Worm (Caenorhabditis elegans) whole organism, L1 larva: ENCODE data around the gene W02H5.2.

Experiments used
- C16A3.4 ChIP-seq: fragments of 150-350 bp; optimal IDR thresholded peaks from 2 replicates; lab custom pipeline; 2014; ENCODE audit warnings: missing biosample characterization, missing genetic modification characterization
- C34B4.2 ChIP-seq: sonication (generic microtip); optimal IDR thresholded peaks from 2 replicates; lab custom pipeline; 2017; ENCODE audit warnings: mild to moderate bottlenecking, missing genetic modification characterization, missing compliant biosample characterization
- F16B12.6 ChIP-seq: fragments of 150-350 bp; optimal IDR thresholded peaks from 2 replicates; lab custom pipeline; 2014; ENCODE audit warnings: missing biosample characterization, missing genetic modification characterization
- aha-1 ChIP-seq: fragments of 150-350 bp; optimal IDR thresholded peaks from 2 replicates; lab custom pipeline; 2014; ENCODE audit warnings: missing biosample characterization, missing genetic modification characterization
- aly-2 ChIP-seq: fragments of 150-350 bp; optimal IDR thresholded peaks from 2 replicates; lab custom pipeline; 2014; ENCODE audit warnings: missing biosample characterization, missing genetic modification characterization
- blmp-1 ChIP-seq: fragments of 150-350 bp; optimal IDR thresholded peaks from 2 replicates; lab custom pipeline; 2014; ENCODE audit warnings: missing biosample characterization, missing genetic modification characterization
- ceh-63 ChIP-seq: fragments of 200-800 bp; sonication (Bioruptor generic); optimal IDR thresholded peaks from 2 replicates; lab custom pipeline; 2018; ENCODE audit warnings: mild to moderate bottlenecking, missing genetic modification characterization, missing compliant biosample characterization
- ceh-8 ChIP-seq: fragments of 200-800 bp; sonication (Bioruptor generic); optimal IDR thresholded peaks from 2 replicates; lab custom pipeline; 2018; ENCODE audit warnings: mild to moderate bottlenecking, missing genetic modification characterization, moderate library complexity, missing compliant biosample characterization
- ceh-82 ChIP-seq, 3 experiments: fragments of 150-350 bp in 1 of 3; sonication (generic microtip) in 2 of 3; optimal IDR thresholded peaks; 2 replicates each; lab custom pipeline; 2014 to 2017; ENCODE audit warnings: missing biosample characterization in 3 of 3, missing genetic modification characterization in 3 of 3
- ceh-88 ChIP-seq: fragments of 200-800 bp; sonication (Bioruptor generic); IDR thresholded peaks from 2 replicates; pipeline ENCODE4 v1.3.6; 2022; ENCODE audit warnings: missing genetic modification characterization, missing compliant biosample characterization
- ces-1 ChIP-seq: fragments of 150-350 bp; optimal IDR thresholded peaks from 2 replicates; lab custom pipeline; 2014; ENCODE audit warnings: missing biosample characterization, missing genetic modification reagents, missing genetic modification characterization
- dsc-1 ChIP-seq: sonication (generic microtip); optimal IDR thresholded peaks from 2 replicates; lab custom pipeline; 2016; ENCODE audit warnings: mild to moderate bottlenecking, missing genetic modification characterization, missing compliant biosample characterization
- efl-1 ChIP-seq, 4 experiments: fragments of 150-350 bp; optimal IDR thresholded peaks in 3 of 4; peaks in 1 of 4; 1 replicate in 1 of 4; 2 replicates in 3 of 4; lab custom pipeline; 2014; ENCODE audit warnings: missing biosample characterization in 2 of 4, missing genetic modification characterization in 2 of 4, missing genetic modification reagents in 2 of 4
- fkh-10 ChIP-seq: sonication (generic microtip); optimal IDR thresholded peaks from 2 replicates; lab custom pipeline; 2017; ENCODE audit warnings: missing biosample characterization, missing genetic modification reagents, missing genetic modification characterization
- fkh-4 ChIP-seq: sonication (generic microtip); optimal IDR thresholded peaks from 2 replicates; lab custom pipeline; 2016; ENCODE audit warnings: missing compliant biosample characterization, missing genetic modification characterization, borderline replicate concordance
- grh-1 ChIP-seq: fragments of 200-800 bp; sonication (Bioruptor generic); IDR thresholded peaks from 2 replicates; pipeline ENCODE4 v1.3.6; 2022; ENCODE audit warnings: missing genetic modification reagents, missing genetic modification characterization, missing compliant biosample characterization
- hlh-17 ChIP-seq: fragments of 200-800 bp; sonication (Bioruptor generic); optimal IDR thresholded peaks from 2 replicates; lab custom pipeline; 2018; ENCODE audit warnings: missing genetic modification characterization, mild to moderate bottlenecking, missing compliant biosample characterization, moderate library complexity, borderline replicate concordance
- hpl-2 ChIP-seq: fragments of 150-350 bp; optimal IDR thresholded peaks from 2 replicates; lab custom pipeline; 2014; ENCODE audit warnings: missing biosample characterization, missing genetic modification reagents, missing genetic modification characterization
- irx-1 ChIP-seq: sonication (generic microtip); optimal IDR thresholded peaks from 2 replicates; lab custom pipeline; 2016; ENCODE audit warnings: missing genetic modification characterization, missing compliant biosample characterization
- isw-1 ChIP-seq: fragments of 200-800 bp; sonication (Bioruptor generic); IDR thresholded peaks from 2 replicates; pipeline ENCODE4 v1.3.6; 2022; ENCODE audit warnings: missing genetic modification characterization, missing compliant biosample characterization
- lin-39 ChIP-seq: fragments of 150-350 bp; optimal IDR thresholded peaks from 2 replicates; lab custom pipeline; 2014; ENCODE audit warnings: missing biosample characterization, missing genetic modification reagents, missing genetic modification characterization
- lsy-2 ChIP-seq, 2 experiments: fragments of 150-350 bp; optimal IDR thresholded peaks; 2 replicates each; lab custom pipeline; 2014; ENCODE audit warnings: missing biosample characterization in 2 of 2, missing genetic modification characterization in 2 of 2
- mab-9 ChIP-seq: fragments of 200-800 bp; sonication (Bioruptor generic); IDR thresholded peaks from 2 replicates; pipeline ENCODE4 v1.3.6; 2022; ENCODE audit warnings: missing genetic modification reagents, missing genetic modification characterization, missing compliant biosample characterization
- mdl-1 ChIP-seq, 2 experiments: fragments of 150-350 bp; optimal IDR thresholded peaks; 2 replicates each; lab custom pipeline; 2014 to 2017; ENCODE audit warnings: missing biosample characterization in 2 of 2, missing genetic modification characterization in 2 of 2, inconsistent platforms in 1 of 2
- mef-2 ChIP-seq: fragments of 150-350 bp; optimal IDR thresholded peaks from 2 replicates; lab custom pipeline; 2014; ENCODE audit warnings: missing biosample characterization, missing genetic modification characterization
- nhr-11 ChIP-seq: fragments of 150-350 bp; optimal IDR thresholded peaks from 2 replicates; lab custom pipeline; 2014; ENCODE audit warnings: missing biosample characterization, missing genetic modification characterization
- nhr-12 ChIP-seq: sonication (generic microtip); optimal IDR thresholded peaks from 2 replicates; lab custom pipeline; 2017; ENCODE audit warnings: missing biosample characterization, missing genetic modification characterization
- nhr-19 ChIP-seq: fragments of 200-800 bp; sonication (Bioruptor generic); conservative IDR thresholded peaks from 2 replicates; pipeline ENCODE4 v1.3.6; 2022; ENCODE audit warnings: missing genetic modification characterization, missing compliant biosample characterization
- nhr-20 ChIP-seq: sonication (generic microtip); optimal IDR thresholded peaks from 2 replicates; lab custom pipeline; 2016; ENCODE audit warnings: mild to moderate bottlenecking, missing genetic modification characterization, missing compliant biosample characterization
- nhr-237 ChIP-seq: fragments of 150-350 bp; optimal IDR thresholded peaks from 2 replicates; lab custom pipeline; 2014; ENCODE audit warnings: missing biosample characterization, missing genetic modification characterization
- nhr-47 ChIP-seq: sonication (generic microtip); optimal IDR thresholded peaks from 2 replicates; lab custom pipeline; 2016; ENCODE audit warnings: mild to moderate bottlenecking, missing genetic modification characterization, moderate library complexity, missing compliant biosample characterization
- nhr-71 ChIP-seq: sonication (generic microtip); optimal IDR thresholded peaks from 2 replicates; lab custom pipeline; 2016; ENCODE audit warnings: mild to moderate bottlenecking, missing genetic modification characterization, moderate library complexity, missing compliant biosample characterization
- nhr-84 ChIP-seq: sonication (generic microtip); optimal IDR thresholded peaks from 2 replicates; lab custom pipeline; 2017; ENCODE audit warnings: missing biosample characterization, missing genetic modification characterization
- nhr-85 ChIP-seq: sonication (generic microtip); peaks from one replicate; lab custom pipeline; 2016; ENCODE audit warnings: missing genetic modification characterization, inconsistent platforms, missing compliant biosample characterization
- nhr-90 ChIP-seq: sonication (generic microtip); optimal IDR thresholded peaks from 2 replicates; lab custom pipeline; 2016; ENCODE audit warnings: mild to moderate bottlenecking, missing genetic modification characterization, missing compliant biosample characterization; ENCODE audit not compliant: poor library complexity
- pqm-1 ChIP-seq: sonication (generic microtip); optimal IDR thresholded peaks from 3 replicates; lab custom pipeline; 2017; ENCODE audit warnings: missing biosample characterization, missing genetic modification characterization
- skn-1 ChIP-seq: fragments of 150-350 bp; optimal IDR thresholded peaks from 2 replicates; lab custom pipeline; 2014; ENCODE audit warnings: missing biosample characterization, missing genetic modification characterization
- snu-23 ChIP-seq: sonication (generic microtip); optimal IDR thresholded peaks from 2 replicates; lab custom pipeline; 2016; ENCODE audit warnings: missing genetic modification characterization, missing compliant biosample characterization
- sox-4 ChIP-seq: sonication (generic microtip); optimal IDR thresholded peaks from 2 replicates; lab custom pipeline; 2016; ENCODE audit warnings: missing genetic modification characterization, missing compliant biosample characterization
- sptf-1 ChIP-seq: fragments of 150-350 bp; optimal IDR thresholded peaks from 2 replicates; lab custom pipeline; 2014; ENCODE audit warnings: missing biosample characterization, missing genetic modification characterization
- swsn-7 ChIP-seq: sonication (generic microtip); optimal IDR thresholded peaks from 2 replicates; lab custom pipeline; 2016; ENCODE audit warnings: missing genetic modification characterization, missing compliant biosample characterization
- tbx-2 ChIP-seq: sonication (generic microtip); optimal IDR thresholded peaks from 2 replicates; lab custom pipeline; 2016; ENCODE audit warnings: missing genetic modification characterization, missing compliant biosample characterization
- unc-30 ChIP-seq: sonication (generic microtip); optimal IDR thresholded peaks from 2 replicates; lab custom pipeline; 2017; ENCODE audit warnings: missing biosample characterization, missing genetic modification characterization
- unc-62 ChIP-seq: fragments of 150-350 bp; optimal IDR thresholded peaks from 2 replicates; lab custom pipeline; 2014; ENCODE audit warnings: missing biosample characterization, missing genetic modification reagents, missing genetic modification characterization
- unc-86 ChIP-seq: sonication (generic microtip); optimal IDR thresholded peaks from 2 replicates; lab custom pipeline; 2016; ENCODE audit warnings: missing genetic modification characterization, missing compliant biosample characterization
- unc-98 ChIP-seq: fragments of 200-800 bp; sonication (Bioruptor generic); IDR thresholded peaks from 2 replicates; pipeline ENCODE4 v1.3.6; 2022; ENCODE audit warnings: missing genetic modification characterization, missing compliant biosample characterization
- zag-1 ChIP-seq: fragments of 150-350 bp; optimal IDR thresholded peaks from 2 replicates; lab custom pipeline; 2014; ENCODE audit warnings: missing biosample characterization, missing genetic modification characterization
- ztf-11 ChIP-seq, 2 experiments: sonication (generic microtip); optimal IDR thresholded peaks; 2 replicates each; lab custom pipeline; 2016 to 2017; ENCODE audit warnings: missing genetic modification characterization in 2 of 2, missing biosample characterization in 1 of 2, missing compliant biosample characterization in 1 of 2

Gene W02H5.2

DNA sequence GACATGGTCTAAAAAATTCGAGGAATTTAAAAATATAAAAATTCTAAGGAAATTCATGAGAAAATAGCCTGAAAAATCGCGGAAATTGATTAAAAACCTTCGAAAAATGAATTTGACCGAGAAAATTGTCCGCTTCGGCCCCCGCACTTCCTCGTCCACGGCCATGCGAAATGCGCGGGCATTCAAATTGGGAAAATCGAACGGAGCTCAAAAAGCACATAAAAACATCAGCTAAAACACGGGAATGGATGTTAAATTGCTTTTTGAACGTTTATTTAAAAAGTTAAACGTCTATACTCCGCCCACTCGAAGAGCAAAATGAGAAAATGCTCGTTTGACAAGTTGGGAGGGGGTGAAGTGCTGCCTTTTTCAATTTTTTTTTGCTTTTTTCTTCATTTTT is 36.1 kb upstream of the W02H5.2 start, which contains the start of gene F53E10.6 (continued):
- TF ChIP-seq pqm-1 (tag; lab: Kevin White, UChicago) (no peak), mab-9 (GFP tag; lab: Robert Waterston, UW) (no peak), aha-1 (tag; lab: Kevin White, UChicago) (no peak), unc-86 (tag; lab: Kevin White, UChicago) (no peak), mef-2 (tag; lab: Kevin White, UChicago) (no peak), ces-1 (GFP tag; lab: Kevin White, UChicago) (no peak), hlh-17 (GFP tag; lab: Kevin White, UChicago) (no peak), skn-1 (tag; lab: Kevin White, UChicago) (peak; percentile 35), ceh-8 (GFP tag; lab: Kevin White, UChicago) (no peak), zag-1 (no peak), nhr-19 (peak; percentile 20; the same call in 1 of the 2 replicates), nhr-20 (tag; lab: Kevin White, UChicago) (peak; percentile 27), mdl-1 (tag; optimal IDR thresholded peaks at IDR 0.05; lab: Kevin White, UChicago) (no peak), hpl-2 (GFP tag; lab: Kevin White, UChicago) (no peak), efl-1 (optimal IDR thresholded peaks at IDR 0.05; lab: Kevin White, UChicago) (peak; percentile 75 to 91), efl-1 (GFP tag; optimal IDR thresholded peaks at IDR 0.05 in 1 of 2; lab: Kevin White, UChicago) (peak; percentile 91 to 99), irx-1 (tag; lab: Kevin White, UChicago) (peak; percentile 62), lsy-2 (tag; optimal IDR thresholded peaks at IDR 0.05; lab: Kevin White, UChicago) (peak; percentile 42 to 56), ztf-11 (tag; optimal IDR thresholded peaks at IDR 0.05; lab: Kevin White, UChicago) (peak in 1 of 2 experiments; percentile 66), nhr-237 (no peak), unc-62 (no peak), nhr-47 (tag; lab: Kevin White, UChicago) (peak; percentile 63), unc-98 (peak; percentile 50; the same call in 1 of the 2 replicates), nhr-90 (tag; lab: Kevin White, UChicago) (peak; percentile 52), isw-1 (GFP tag; lab: Robert Waterston, UW) (peak; percentile 28; the same call in 1 of the 2 replicates), lin-39 (tag; lab: Kevin White, UChicago) (no peak), nhr-11 (tag; lab: Kevin White, UChicago) (no peak), fkh-4 (tag; lab: Kevin White, UChicago) (no peak), C34B4.2 (tag; lab: Kevin White, UChicago) (no peak), ceh-82 (tag; optimal IDR thresholded peaks at IDR 0.05; lab: Kevin White, UChicago) (peak in 1 of 3 experiments; percentile 39), aly-2 (tag; lab: Kevin White, UChicago) (no peak), nhr-12 (tag; lab: Kevin White, UChicago) (no peak), snu-23 (GFP tag; lab: Kevin White, UChicago) (peak; percentile 39), swsn-7 (tag; lab: Kevin White, UChicago) (peak; percentile 15), tbx-2 (tag; lab: Kevin White, UChicago) (peak; percentile 44), ceh-88 (GFP tag; lab: Robert Waterston, UW) (no peak), dsc-1 (tag; lab: Kevin White, UChicago) (peak; percentile 17), C16A3.4 (no peak), sox-4 (tag; lab: Kevin White, UChicago) (no peak), nhr-84 (tag; lab: Kevin White, UChicago) (no peak), blmp-1 (peak; percentile 12), nhr-85 (tag; lab: Kevin White, UChicago) (peak; percentile 77)
- TF ChIP-seq, all 84 proteins: peak for 31

DNA sequence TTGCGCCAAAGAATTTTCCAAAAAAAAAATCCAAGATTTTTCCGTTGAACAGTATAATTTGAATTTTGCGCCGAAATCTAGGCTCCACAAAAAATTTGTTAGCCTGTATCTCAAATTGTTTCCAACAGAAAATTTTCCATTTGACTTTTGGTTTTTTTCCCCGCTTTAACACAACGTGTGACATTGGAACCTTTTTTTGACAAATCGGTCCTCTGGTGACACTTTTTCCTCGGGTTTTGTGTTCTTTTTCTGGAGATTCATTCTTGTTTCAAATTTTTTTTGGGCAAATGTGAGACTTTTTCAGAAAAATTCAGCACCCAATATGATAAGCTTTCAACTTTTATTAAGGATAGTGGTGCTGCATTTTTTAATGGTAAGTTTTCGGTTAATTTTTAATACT is 30.8 kb upstream of the W02H5.2 start, which contains the start of gene acr-17:
TSS of gene acr-17 (plus strand) at position 301 of the 400 bp plus-strand sequence.
- no peak for TF ChIP-seq nhr-85 (tag; lab: Kevin White, UChicago)
- no peak for TF ChIP-seq fkh-10 (GFP tag; lab: Kevin White, UChicago)
- TF ChIP-seq sptf-1, result no peak
- no peak for TF ChIP-seq hpl-2 (GFP tag; lab: Kevin White, UChicago)
- TF ChIP-seq ceh-63 (GFP tag; lab: Kevin White, UChicago), result no peak
- no peak for TF ChIP-seq mef-2 (tag; lab: Kevin White, UChicago)
- TF ChIP-seq mdl-1 (tag; optimal IDR thresholded peaks at IDR 0.05; lab: Kevin White, UChicago), result no peak
- no peak for TF ChIP-seq unc-30
- TF ChIP-seq ceh-88 (GFP tag; lab: Robert Waterston, UW), result no peak
- no peak for TF ChIP-seq grh-1 (GFP tag; lab: Robert Waterston, UW)
- no peak for TF ChIP-seq unc-98
- TF ChIP-seq irx-1 (tag; lab: Kevin White, UChicago), result no peak
- TF ChIP-seq F16B12.6, result no peak
- TF ChIP-seq nhr-71 (tag; lab: Kevin White, UChicago), result no peak
- TF ChIP-seq blmp-1, result no peak
